Fruit fly (Drosophila melanogaster) S2 (cell line): ENCODE results near the gene Obp85a.
A peak's percentile ranks its signal among the peaks of the same experiment; 100 is the strongest.

Source experiments
- CG8478 ChIP-seq: fragments of >200 bp; optimal IDR thresholded peaks from 2 replicates; lab custom pipeline; 2018
- CTCF ChIP-seq, 2 experiments: fragments of >200 bp; optimal IDR thresholded peaks; 2 replicates each; lab custom pipeline; 2018

The Obp85a gene

DNA sequence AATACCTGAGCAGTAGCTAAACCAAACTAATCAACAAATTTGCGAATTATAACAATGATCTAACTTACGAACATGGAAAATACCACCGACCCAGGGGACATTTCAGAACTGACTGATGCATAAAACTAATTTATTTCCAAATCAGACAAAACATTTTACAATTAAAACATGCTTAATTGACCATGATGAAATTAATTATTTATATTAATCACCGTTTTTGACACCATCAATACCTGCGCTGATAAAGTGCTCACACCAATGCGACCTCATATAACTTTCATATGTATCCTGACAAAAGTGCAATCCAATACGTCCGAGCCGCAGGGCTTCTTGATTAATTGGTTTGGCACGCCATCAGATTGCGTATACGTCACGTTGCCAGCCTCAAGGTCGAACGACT lies at the start of gene Obp85a:
TSS of gene Obp85a (minus strand) at position 101 of the 400 bp plus-strand sequence.
- no peak for TF ChIP-seq CG8478 (lab: Kevin White, UChicago)
- TF ChIP-seq CTCF (optimal IDR thresholded peaks at IDR 0.05; lab: Kevin White, UChicago): no peak

DNA sequence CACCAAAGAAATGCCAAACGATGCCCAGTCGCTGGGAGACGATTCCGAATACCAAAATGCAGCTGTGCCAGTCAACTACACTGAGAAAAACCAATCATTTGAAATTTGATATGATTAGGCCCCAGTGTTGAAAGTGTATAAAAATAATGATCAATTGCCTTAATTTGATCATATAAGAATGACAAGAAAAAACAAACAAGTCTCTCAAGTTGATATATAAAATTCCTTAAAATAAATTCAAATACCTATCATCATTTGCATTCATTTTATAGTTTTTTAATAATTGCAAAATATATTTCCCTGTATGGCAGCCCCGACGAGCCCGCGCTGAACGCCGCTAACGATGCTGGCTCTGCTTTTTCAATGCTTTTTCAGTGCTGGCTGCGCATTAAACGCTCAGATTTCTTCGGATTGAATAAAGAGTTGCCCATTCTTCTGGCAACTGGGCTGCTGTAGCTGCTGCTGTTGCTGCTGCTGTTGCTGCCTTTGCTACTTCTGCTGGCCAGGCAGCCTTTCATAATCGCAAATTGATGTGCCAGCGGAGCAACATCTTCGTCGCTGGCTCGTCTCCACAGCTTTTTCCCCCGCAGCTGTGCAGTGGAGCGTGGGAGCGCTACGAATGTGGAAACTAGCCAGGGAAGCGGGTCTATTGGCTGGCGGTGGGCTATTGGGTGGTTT lies 49.5 kb upstream of the Obp85a start:
- no peak for TF ChIP-seq CG8478 (lab: Kevin White, UChicago)
- TF ChIP-seq CTCF (optimal IDR thresholded peaks at IDR 0.05; lab: Kevin White, UChicago): no peak

DNA sequence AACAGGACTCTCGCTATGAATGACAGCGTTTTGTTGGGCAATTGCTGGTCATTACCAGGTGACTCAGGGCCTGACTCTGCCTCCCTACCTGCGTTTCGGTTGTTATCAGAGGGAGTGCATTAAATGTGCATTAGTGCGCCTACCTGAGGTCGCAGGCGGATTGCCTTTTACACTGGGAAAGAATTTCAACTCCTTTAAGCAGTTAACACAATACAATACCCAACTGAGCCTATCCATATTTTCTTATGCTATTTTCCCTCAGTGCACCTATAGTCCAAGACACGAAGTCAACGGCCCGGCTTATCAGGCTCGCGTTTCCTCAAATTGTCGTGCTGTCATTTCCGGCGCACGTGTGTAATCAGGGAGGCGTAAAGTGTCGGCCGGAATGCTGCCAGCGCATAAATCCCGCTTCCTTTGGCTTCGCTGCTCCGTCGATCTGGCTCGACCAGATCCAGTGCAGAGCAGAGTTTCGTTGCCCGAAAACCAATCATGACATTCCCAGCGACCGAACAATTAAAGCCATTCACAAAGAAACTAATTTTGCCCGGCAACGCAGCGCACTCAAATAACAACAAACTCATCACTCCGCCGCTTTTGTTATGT lies 47.5 kb upstream of the Obp85a start:
- TF ChIP-seq CTCF (optimal IDR thresholded peaks at IDR 0.05; lab: Kevin White, UChicago): no peak
- TF ChIP-seq CG8478 (lab: Kevin White, UChicago): no peak

dm6 chr3R:8463904-8464303 lies 43.5 kb upstream of the Obp85a start:
- TF ChIP-seq CTCF (optimal IDR thresholded peaks at IDR 0.05; lab: Kevin White, UChicago) (peak in 1 of 2 experiments; percentile 20), CG8478 (lab: Kevin White, UChicago) (no peak)

- TF ChIP-seq CG8478 (lab: Kevin White, UChicago) (no peak), CTCF (optimal IDR thresholded peaks at IDR 0.05; lab: Kevin White, UChicago) (peak; percentile 79 to 83)
Observed at dm6 chr3R:8456461-8456860, 36.1 kb upstream of the Obp85a start.

dm6 chr3R:8453344-8453743 lies 32.9 kb upstream of the Obp85a start:
- no peak for TF ChIP-seq CTCF (optimal IDR thresholded peaks at IDR 0.05; lab: Kevin White, UChicago)
- TF ChIP-seq CG8478 (lab: Kevin White, UChicago): no peak

DNA sequence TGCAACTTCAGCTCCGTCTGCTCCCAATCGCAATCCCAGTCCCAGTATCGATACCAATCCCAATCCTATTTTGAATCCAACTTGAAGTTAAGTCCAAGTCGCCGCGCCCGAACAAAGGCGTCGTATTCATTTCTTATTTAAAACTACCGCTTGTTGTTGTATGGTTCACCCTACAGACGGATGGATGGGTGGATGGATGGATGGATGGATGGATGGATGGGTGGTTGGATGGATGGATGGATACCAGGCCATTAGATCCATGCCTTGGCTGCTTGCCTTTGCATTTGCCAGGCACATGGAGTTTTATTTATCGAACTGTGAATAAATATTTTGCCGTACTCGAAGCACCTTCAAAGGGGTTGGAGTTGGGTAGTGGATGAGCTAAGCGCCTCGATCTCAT lies 28.5 kb upstream of the Obp85a start:
- no peak for TF ChIP-seq CTCF (optimal IDR thresholded peaks at IDR 0.05; lab: Kevin White, UChicago)

dm6 chr3R:8445444-8445843 lies 25.0 kb upstream of the Obp85a start:
- TF ChIP-seq CG8478 (lab: Kevin White, UChicago) (no peak), CTCF (optimal IDR thresholded peaks at IDR 0.05; lab: Kevin White, UChicago) (no peak)

DNA sequence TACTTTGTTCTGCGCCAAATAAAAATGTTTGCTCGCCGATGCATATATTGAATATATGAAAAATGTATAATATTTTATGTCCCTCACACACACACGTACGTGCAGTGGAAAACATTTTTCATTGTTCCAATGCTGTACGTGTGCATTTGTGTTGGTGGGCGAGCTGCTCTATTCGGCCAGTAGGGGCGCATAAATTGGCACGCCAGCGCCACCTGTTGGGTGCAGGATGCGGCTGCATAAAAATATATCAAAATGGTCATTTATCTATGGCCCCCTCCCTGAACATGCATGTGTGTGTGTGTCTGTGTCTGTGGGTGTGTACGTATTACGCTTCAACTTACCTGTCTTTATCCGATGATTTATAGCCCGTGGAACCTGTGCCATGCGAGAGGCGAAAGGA lies 30.8 kb downstream of the Obp85a start:
- TF ChIP-seq CG8478 (lab: Kevin White, UChicago) (no peak), CTCF (optimal IDR thresholded peaks at IDR 0.05; lab: Kevin White, UChicago) (peak; percentile 85 to 87)
